Worm (Caenorhabditis elegans) whole organism, L1 larva: ENCODE data around the gene zyx-1.
"Not testable (repeated sequence)": the region's sequence is repeated elsewhere in the genome, so short reads cannot be mapped to it uniquely, and the experiment has no call there.

Source experiments
- C04F5.9 ChIP-seq: sonication (generic microtip); optimal IDR thresholded peaks from 2 replicates; lab custom pipeline; 2016; ENCODE audit warnings: missing genetic modification characterization, missing compliant biosample characterization
- C16A3.4 ChIP-seq: fragments of 150-350 bp; optimal IDR thresholded peaks from 2 replicates; lab custom pipeline; 2014; ENCODE audit warnings: missing biosample characterization, missing genetic modification characterization
- F16B12.6 ChIP-seq: fragments of 150-350 bp; optimal IDR thresholded peaks from 2 replicates; lab custom pipeline; 2014; ENCODE audit warnings: missing biosample characterization, missing genetic modification characterization
- ama-1 ChIP-seq: fragments of 150-350 bp; optimal IDR thresholded peaks from 2 replicates; lab custom pipeline; 2014
- blmp-1 ChIP-seq: fragments of 150-350 bp; optimal IDR thresholded peaks from 2 replicates; lab custom pipeline; 2014; ENCODE audit warnings: missing biosample characterization, missing genetic modification characterization
- ceh-8 ChIP-seq: fragments of 200-800 bp; sonication (Bioruptor generic); optimal IDR thresholded peaks from 2 replicates; lab custom pipeline; 2018; ENCODE audit warnings: mild to moderate bottlenecking, missing genetic modification characterization, moderate library complexity, missing compliant biosample characterization
- dsc-1 ChIP-seq: sonication (generic microtip); optimal IDR thresholded peaks from 2 replicates; lab custom pipeline; 2016; ENCODE audit warnings: mild to moderate bottlenecking, missing genetic modification characterization, missing compliant biosample characterization
- efl-1 ChIP-seq, 4 experiments: fragments of 150-350 bp; optimal IDR thresholded peaks in 3 of 4; peaks in 1 of 4; 1 replicate in 1 of 4; 2 replicates in 3 of 4; lab custom pipeline; 2014; ENCODE audit warnings: missing biosample characterization in 2 of 4, missing genetic modification characterization in 2 of 4, missing genetic modification reagents in 2 of 4
- efl-3 ChIP-seq: fragments of 200-800 bp; sonication (Bioruptor generic); optimal IDR thresholded peaks from 2 replicates; lab custom pipeline; 2018; ENCODE audit warnings: mild to moderate bottlenecking, missing genetic modification characterization, missing compliant biosample characterization
- egl-13 ChIP-seq: sonication (generic microtip); optimal IDR thresholded peaks from 2 replicates; lab custom pipeline; 2016; ENCODE audit warnings: missing genotype, missing genetic modification reagents, missing genetic modification characterization, missing compliant biosample characterization
- elt-3 ChIP-seq, 6 experiments: fragments of 150-350 bp in 1 of 6; sonication (generic microtip); optimal IDR thresholded peaks; 2 replicates each; lab custom pipeline; 2017 to 2018; ENCODE audit warnings: missing biosample characterization in 6 of 6, missing genetic modification characterization in 6 of 6, inconsistent platforms in 1 of 6
- ets-5 ChIP-seq: fragments of 200-800 bp; sonication (Bioruptor generic); IDR thresholded peaks from 2 replicates; pipeline ENCODE4 v1.3.6; 2022; ENCODE audit warnings: missing genetic modification characterization, missing compliant biosample characterization
- fkh-4 ChIP-seq: sonication (generic microtip); optimal IDR thresholded peaks from 2 replicates; lab custom pipeline; 2016; ENCODE audit warnings: missing compliant biosample characterization, missing genetic modification characterization, borderline replicate concordance
- fkh-8 ChIP-seq: sonication (generic microtip); optimal IDR thresholded peaks from 2 replicates; lab custom pipeline; 2016; ENCODE audit warnings: mild to moderate bottlenecking, missing genetic modification characterization, missing compliant biosample characterization
- hlh-4 ChIP-seq: sonication (generic microtip); optimal IDR thresholded peaks from 2 replicates; lab custom pipeline; 2016; ENCODE audit warnings: mild to moderate bottlenecking, missing genetic modification characterization, missing compliant biosample characterization
- irx-1 ChIP-seq: sonication (generic microtip); optimal IDR thresholded peaks from 2 replicates; lab custom pipeline; 2016; ENCODE audit warnings: missing genetic modification characterization, missing compliant biosample characterization
- isw-1 ChIP-seq: fragments of 200-800 bp; sonication (Bioruptor generic); IDR thresholded peaks from 2 replicates; pipeline ENCODE4 v1.3.6; 2022; ENCODE audit warnings: missing genetic modification characterization, missing compliant biosample characterization
- jun-1 ChIP-seq: fragments of 150-350 bp; optimal IDR thresholded peaks from 2 replicates; lab custom pipeline; 2014; ENCODE audit warnings: missing biosample characterization, missing genetic modification reagents, missing genetic modification characterization
- lin-13 ChIP-seq: fragments of 150-350 bp; optimal IDR thresholded peaks from 2 replicates; lab custom pipeline; 2014; ENCODE audit warnings: missing biosample characterization, missing genetic modification reagents, missing genetic modification characterization
- lin-15B ChIP-seq: fragments of 150-350 bp; sonication (generic microtip); optimal IDR thresholded peaks from 3 replicates; lab custom pipeline; 2014; ENCODE audit warnings: missing biosample characterization, missing genetic modification characterization
- lin-35 ChIP-seq, 2 experiments: fragments of 150-350 bp; optimal IDR thresholded peaks; 2 replicates each; lab custom pipeline; 2014; ENCODE audit warnings: missing biosample characterization in 2 of 2, missing genetic modification characterization in 2 of 2, missing genetic modification reagents in 2 of 2
- lin-39 ChIP-seq: fragments of 150-350 bp; optimal IDR thresholded peaks from 2 replicates; lab custom pipeline; 2014; ENCODE audit warnings: missing biosample characterization, missing genetic modification reagents, missing genetic modification characterization
- lsy-2 ChIP-seq, 2 experiments: fragments of 150-350 bp; optimal IDR thresholded peaks; 2 replicates each; lab custom pipeline; 2014; ENCODE audit warnings: missing biosample characterization in 2 of 2, missing genetic modification characterization in 2 of 2
- mab-9 ChIP-seq: fragments of 200-800 bp; sonication (Bioruptor generic); IDR thresholded peaks from 2 replicates; pipeline ENCODE4 v1.3.6; 2022; ENCODE audit warnings: missing genetic modification reagents, missing genetic modification characterization, missing compliant biosample characterization
- mdl-1 ChIP-seq, 2 experiments: fragments of 150-350 bp; optimal IDR thresholded peaks; 2 replicates each; lab custom pipeline; 2014 to 2017; ENCODE audit warnings: missing biosample characterization in 2 of 2, missing genetic modification characterization in 2 of 2, inconsistent platforms in 1 of 2
- nhr-11 ChIP-seq: fragments of 150-350 bp; optimal IDR thresholded peaks from 2 replicates; lab custom pipeline; 2014; ENCODE audit warnings: missing biosample characterization, missing genetic modification characterization
- nhr-28 ChIP-seq: fragments of 150-350 bp; optimal IDR thresholded peaks from 2 replicates; lab custom pipeline; 2014; ENCODE audit warnings: missing biosample characterization, missing genetic modification characterization
- nhr-76 ChIP-seq: sonication (generic microtip); optimal IDR thresholded peaks from 2 replicates; lab custom pipeline; 2017; ENCODE audit warnings: missing biosample characterization, missing genetic modification characterization
- nhr-77 ChIP-seq: fragments of 150-350 bp; optimal IDR thresholded peaks from 2 replicates; lab custom pipeline; 2014; ENCODE audit warnings: missing biosample characterization, missing genetic modification characterization
- nhr-85 ChIP-seq: sonication (generic microtip); peaks from one replicate; lab custom pipeline; 2016; ENCODE audit warnings: missing genetic modification characterization, inconsistent platforms, missing compliant biosample characterization
- nhr-90 ChIP-seq: sonication (generic microtip); optimal IDR thresholded peaks from 2 replicates; lab custom pipeline; 2016; ENCODE audit warnings: mild to moderate bottlenecking, missing genetic modification characterization, missing compliant biosample characterization; ENCODE audit not compliant: poor library complexity
- pag-3 ChIP-seq: sonication (generic microtip); optimal IDR thresholded peaks from 2 replicates; lab custom pipeline; 2017; ENCODE audit warnings: missing genetic modification characterization, mild to moderate bottlenecking, missing compliant biosample characterization, antibody characterized with exemption, borderline replicate concordance; ENCODE audit not compliant: insufficient read depth
- pqm-1 ChIP-seq: sonication (generic microtip); optimal IDR thresholded peaks from 3 replicates; lab custom pipeline; 2017; ENCODE audit warnings: missing biosample characterization, missing genetic modification characterization
- skn-1 ChIP-seq: fragments of 150-350 bp; optimal IDR thresholded peaks from 2 replicates; lab custom pipeline; 2014; ENCODE audit warnings: missing biosample characterization, missing genetic modification characterization
- snpc-4 ChIP-seq: fragments of 150-350 bp; optimal IDR thresholded peaks from 2 replicates; lab custom pipeline; 2014; ENCODE audit warnings: missing biosample characterization, missing genetic modification characterization
- swsn-7 ChIP-seq: sonication (generic microtip); optimal IDR thresholded peaks from 2 replicates; lab custom pipeline; 2016; ENCODE audit warnings: missing genetic modification characterization, missing compliant biosample characterization
- zag-1 ChIP-seq: fragments of 150-350 bp; optimal IDR thresholded peaks from 2 replicates; lab custom pipeline; 2014; ENCODE audit warnings: missing biosample characterization, missing genetic modification characterization
- zip-4 ChIP-seq: fragments of 200-800 bp; sonication (Bioruptor generic); optimal IDR thresholded peaks from 2 replicates; lab custom pipeline; 2018; ENCODE audit warnings: mild to moderate bottlenecking, missing genetic modification characterization, moderate library complexity, missing compliant biosample characterization
- ztf-11 ChIP-seq, 2 experiments: sonication (generic microtip); optimal IDR thresholded peaks; 2 replicates each; lab custom pipeline; 2016 to 2017; ENCODE audit warnings: missing genetic modification characterization in 2 of 2, missing biosample characterization in 1 of 2, missing compliant biosample characterization in 1 of 2

The zyx-1 gene

ce11 chrII:13043433-13044054, 13.2 kb upstream of the zyx-1 start, which contains the start of gene puf-6:
Gene puf-6 (minus strand): TSS chrII:13043445.
- TF ChIP-seq hlh-4 (tag; lab: Kevin White, UChicago); nhr-11; fkh-4: not testable (repeated sequence)

ce11 chrII:13047106-13047505, 9.6 kb upstream of the zyx-1 start, which contains the start of gene F42G4.7:
Gene F42G4.7 (minus strand): TSS chrII:13047290.
- TF ChIP-seq dsc-1, skn-1, jun-1 (tag; lab: Kevin White, UChicago): not testable (repeated sequence)

- not testable (repeated sequence) for TF ChIP-seq fkh-8 (tag; lab: Kevin White, UChicago); ceh-8 (GFP tag; lab: Kevin White, UChicago); nhr-28 (tag; lab: Kevin White, UChicago)
- TF ChIP-seq, all 84 proteins: peak for 0; not testable (repeated sequence) for 84
Observed at ce11 chrII:13047609-13048008, 9.1 kb upstream of the zyx-1 start, which contains the start of gene F42G4.2. Gene F42G4.2 (plus strand): TSS chrII:13047909.

ce11 chrII:13050050-13050449, 6.7 kb upstream of the zyx-1 start:
- TF ChIP-seq pag-3 (tag; lab: Kevin White, UChicago), result no peak
- no peak for TF ChIP-seq lin-39
- TF ChIP-seq snpc-4 (tag; lab: Kevin White, UChicago), result peak; percentile 47

- TF ChIP-seq blmp-1 (peak; percentile 98), zip-4 (GFP tag; lab: Kevin White, UChicago) (no peak)
Observed at ce11 chrII:13053443-13053842, 3.3 kb upstream of the zyx-1 start.

- TF ChIP-seq lin-13 (GFP tag; lab: Kevin White, UChicago) (no peak), efl-1 (optimal IDR thresholded peaks at IDR 0.05; lab: Kevin White, UChicago) (no peak), efl-1 (GFP tag; optimal IDR thresholded peaks at IDR 0.05 in 1 of 2; lab: Kevin White, UChicago) (peak in 1 of 2 experiments; percentile 62)
Observed at ce11 chrII:13059196-13059595, 2.5 kb downstream of the zyx-1 start.

ce11 chrII:13065251-13065650, 8.5 kb downstream of the zyx-1 start:
- TF ChIP-seq zag-1 (tag; lab: Kevin White, UChicago) (no peak), ztf-11 (tag; optimal IDR thresholded peaks at IDR 0.05; lab: Kevin White, UChicago) (no peak), elt-3 (tag; optimal IDR thresholded peaks at IDR 0.05; lab: Kevin White, UChicago) (peak in 1 of 6 experiments; percentile 5), swsn-7 (tag; lab: Kevin White, UChicago) (no peak), lin-15B (no peak), egl-13 (no peak), isw-1 (GFP tag; lab: Robert Waterston, UW) (no peak), dsc-1 (tag; lab: Kevin White, UChicago) (no peak), snpc-4 (tag; lab: Kevin White, UChicago) (no peak), lin-35 (GFP tag; optimal IDR thresholded peaks at IDR 0.05; lab: Kevin White, UChicago) (no peak), ets-5 (GFP tag; lab: Robert Waterston, UW) (no peak), pqm-1 (tag; lab: Kevin White, UChicago) (no peak), C16A3.4 (tag; lab: Kevin White, UChicago) (no peak), efl-3 (GFP tag; lab: Kevin White, UChicago) (no peak), mdl-1 (tag; optimal IDR thresholded peaks at IDR 0.05; lab: Kevin White, UChicago) (peak in 1 of 2 experiments; percentile 10), mab-9 (GFP tag; lab: Robert Waterston, UW) (no peak), ama-1 (lab: Kevin White, UChicago) (no peak), nhr-77 (no peak), lsy-2 (tag; optimal IDR thresholded peaks at IDR 0.05; lab: Kevin White, UChicago) (peak; percentile 17 to 44), irx-1 (tag; lab: Kevin White, UChicago) (no peak), nhr-11 (no peak), nhr-76 (tag; lab: Kevin White, UChicago) (no peak), skn-1 (tag; lab: Kevin White, UChicago) (no peak), nhr-90 (no peak), C04F5.9 (tag; lab: Kevin White, UChicago) (no peak), nhr-85 (no peak), hlh-4 (tag; lab: Kevin White, UChicago) (no peak), F16B12.6 (tag; lab: Kevin White, UChicago) (no peak)
